Fruit fly (Drosophila melanogaster) Kc167 (cell line): ENCODE measurements around the gene CG8141.

ENCODE experiments used
- Sin3A ChIP-seq: fragments of >200 bp; optimal IDR thresholded peaks from 2 replicates; lab custom pipeline; 2018; ENCODE audit warnings: missing external identifiers
- psq ChIP-seq: fragments of >200 bp; optimal IDR thresholded peaks from 2 replicates; lab custom pipeline; 2017; ENCODE audit warnings: missing external identifiers

DNA sequence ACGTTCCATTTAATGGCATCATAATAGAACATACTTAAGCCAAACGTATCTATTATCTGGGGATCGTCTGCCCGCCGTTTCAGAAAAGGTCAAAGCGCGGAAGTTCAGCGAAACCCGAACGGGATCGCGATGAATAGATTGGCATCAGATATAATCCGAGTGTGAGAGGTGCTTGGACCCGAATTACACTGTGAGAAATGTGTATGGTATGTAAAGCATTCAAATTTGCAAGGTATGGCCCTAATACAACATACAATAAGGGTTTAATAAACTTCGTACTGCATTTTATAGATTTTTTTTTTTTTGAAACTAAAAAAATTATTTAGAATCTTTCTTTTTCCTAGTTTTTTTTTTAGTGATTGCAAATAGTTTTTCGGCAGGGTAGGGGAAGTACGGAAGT, 27.3 kb downstream of the CG8141 start:
- TF ChIP-seq Sin3A (no peak), psq (lab: Kevin White, UChicago) (no peak)
